Worm (Caenorhabditis elegans) whole organism, mixed stage, embryonic: Measurements from ENCODE around the gene ZK688.7.

ENCODE experiments used
- M03D4.4 ChIP-seq: sonication (generic microtip); optimal IDR thresholded peaks from 2 replicates; lab custom pipeline; 2017; ENCODE audit warnings: mild to moderate bottlenecking, missing genetic modification characterization, missing compliant biosample characterization
- blmp-1 ChIP-seq: fragments of 150-350 bp; optimal IDR thresholded peaks from 2 replicates; lab custom pipeline; 2014; ENCODE audit warnings: missing biosample characterization, missing genetic modification characterization
- ceh-39 ChIP-seq: fragments of 150-350 bp; optimal IDR thresholded peaks from 2 replicates; lab custom pipeline; 2014; ENCODE audit warnings: missing biosample characterization, missing genetic modification characterization
- ceh-43 ChIP-seq: fragments of 200-800 bp; sonication (Bioruptor generic); optimal IDR thresholded peaks from 2 replicates; lab custom pipeline; 2018; ENCODE audit warnings: mild to moderate bottlenecking, missing genetic modification characterization, moderate library complexity, missing compliant biosample characterization
- ceh-83 ChIP-seq: fragments of 200-800 bp; sonication (Bioruptor generic); optimal IDR thresholded peaks from 2 replicates; lab custom pipeline; 2018; ENCODE audit warnings: mild to moderate bottlenecking, missing genetic modification characterization, missing compliant biosample characterization
- cnd-1 ChIP-seq: fragments of 200-800 bp; sonication (Bioruptor generic); optimal IDR thresholded peaks from 2 replicates; lab custom pipeline; 2018; ENCODE audit warnings: mild to moderate bottlenecking, missing genetic modification characterization, missing compliant biosample characterization
- elt-1 ChIP-seq: sonication (generic microtip); optimal IDR thresholded peaks from 2 replicates; lab custom pipeline; 2017; ENCODE audit warnings: missing genetic modification characterization, mild to moderate bottlenecking, missing compliant biosample characterization, antibody characterized with exemption, moderate library complexity, borderline replicate concordance; ENCODE audit not compliant: insufficient read depth
- elt-3 ChIP-seq: fragments of 150-350 bp; optimal IDR thresholded peaks from 2 replicates; lab custom pipeline; 2014; ENCODE audit warnings: missing biosample characterization, missing genetic modification characterization
- flh-1 ChIP-seq: fragments of 200-800 bp; sonication (Bioruptor generic); optimal IDR thresholded peaks from 2 replicates; lab custom pipeline; 2018; ENCODE audit warnings: mild to moderate bottlenecking, missing genetic modification characterization, moderate library complexity, missing compliant biosample characterization
- ham-2 ChIP-seq: fragments of 200-800 bp; sonication (Bioruptor generic); optimal IDR thresholded peaks from 2 replicates; lab custom pipeline; 2018; ENCODE audit warnings: mild to moderate bottlenecking, missing genetic modification characterization, missing compliant biosample characterization
- hlh-1 ChIP-seq: fragments of 150-350 bp; optimal IDR thresholded peaks from 2 replicates; lab custom pipeline; 2014; ENCODE audit warnings: missing biosample characterization, missing genetic modification reagents, missing genetic modification characterization
- lin-13 ChIP-seq: fragments of 150-350 bp; optimal IDR thresholded peaks from 2 replicates; lab custom pipeline; 2014; ENCODE audit warnings: missing biosample characterization, missing genetic modification characterization
- lin-32 ChIP-seq: fragments of 200-800 bp; sonication (Bioruptor generic); optimal IDR thresholded peaks from 2 replicates; lab custom pipeline; 2018; ENCODE audit warnings: mild to moderate bottlenecking, missing genetic modification characterization, missing compliant biosample characterization
- lsy-2 ChIP-seq: fragments of 150-350 bp; optimal IDR thresholded peaks from 2 replicates; lab custom pipeline; 2014; ENCODE audit warnings: missing biosample characterization, missing genetic modification characterization
- mab-5 ChIP-seq: fragments of 150-350 bp; optimal IDR thresholded peaks from 2 replicates; lab custom pipeline; 2014; ENCODE audit warnings: missing biosample characterization, missing genetic modification characterization
- mep-1 ChIP-seq: fragments of 150-350 bp; optimal IDR thresholded peaks from 2 replicates; lab custom pipeline; 2017; ENCODE audit warnings: missing biosample characterization, missing genetic modification reagents, missing genetic modification characterization, inconsistent platforms
- mls-2 ChIP-seq: sonication (generic microtip); optimal IDR thresholded peaks from 2 replicates; lab custom pipeline; 2016; ENCODE audit warnings: mild to moderate bottlenecking, missing genetic modification characterization, moderate library complexity, missing compliant biosample characterization
- nhr-12 ChIP-seq: fragments of 150-350 bp; optimal IDR thresholded peaks from 2 replicates; lab custom pipeline; 2014; ENCODE audit warnings: missing biosample characterization, missing genetic modification characterization
- nhr-237 ChIP-seq: fragments of 150-350 bp; optimal IDR thresholded peaks from 2 replicates; lab custom pipeline; 2014; ENCODE audit warnings: missing biosample characterization, missing genetic modification characterization
- nhr-28 ChIP-seq: fragments of 150-350 bp; optimal IDR thresholded peaks from 2 replicates; lab custom pipeline; 2014; ENCODE audit warnings: missing biosample characterization, missing genetic modification characterization
- nhr-76 ChIP-seq: sonication (generic microtip); optimal IDR thresholded peaks from 2 replicates; lab custom pipeline; 2017; ENCODE audit warnings: missing biosample characterization, missing genetic modification characterization
- pha-4 ChIP-seq: fragments of 150-350 bp; optimal IDR thresholded peaks from 2 replicates; lab custom pipeline; 2018; ENCODE audit warnings: missing biosample characterization, missing genetic modification reagents, missing genetic modification characterization
- sem-2 ChIP-seq: fragments of 200-800 bp; sonication (Bioruptor generic); optimal IDR thresholded peaks from 2 replicates; lab custom pipeline; 2018; ENCODE audit warnings: mild to moderate bottlenecking, missing genetic modification characterization, missing compliant biosample characterization
- snpc-4 ChIP-seq: fragments of 150-350 bp; optimal IDR thresholded peaks from 2 replicates; lab custom pipeline; 2014; ENCODE audit warnings: missing biosample characterization, missing genetic modification characterization
- sptf-1 ChIP-seq: sonication (generic microtip); optimal IDR thresholded peaks from 2 replicates; lab custom pipeline; 2017; ENCODE audit warnings: mild to moderate bottlenecking, missing genetic modification characterization, moderate library complexity, missing compliant biosample characterization
- tbx-8 ChIP-seq: fragments of 200-800 bp; sonication (Bioruptor generic); optimal IDR thresholded peaks from 2 replicates; lab custom pipeline; 2018; ENCODE audit warnings: mild to moderate bottlenecking, missing genetic modification characterization, moderate library complexity, missing compliant biosample characterization
- unc-120 ChIP-seq: sonication (generic microtip); optimal IDR thresholded peaks from 2 replicates; lab custom pipeline; 2017; ENCODE audit warnings: missing genetic modification characterization, missing compliant biosample characterization; ENCODE audit not compliant: poor library complexity, severe bottlenecking
- unc-62 ChIP-seq: fragments of 150-350 bp; optimal IDR thresholded peaks from 2 replicates; lab custom pipeline; 2014; ENCODE audit warnings: missing biosample characterization, missing genetic modification reagents, missing genetic modification characterization
- zip-8 ChIP-seq: fragments of 150-350 bp; optimal IDR thresholded peaks from 2 replicates; lab custom pipeline; 2014; ENCODE audit warnings: missing biosample characterization, missing genetic modification characterization
- ztf-11 ChIP-seq: fragments of 150-350 bp; optimal IDR thresholded peaks from 2 replicates; lab custom pipeline; 2014; ENCODE audit warnings: missing biosample characterization, missing genetic modification characterization

The ZK688.7 gene

DNA sequence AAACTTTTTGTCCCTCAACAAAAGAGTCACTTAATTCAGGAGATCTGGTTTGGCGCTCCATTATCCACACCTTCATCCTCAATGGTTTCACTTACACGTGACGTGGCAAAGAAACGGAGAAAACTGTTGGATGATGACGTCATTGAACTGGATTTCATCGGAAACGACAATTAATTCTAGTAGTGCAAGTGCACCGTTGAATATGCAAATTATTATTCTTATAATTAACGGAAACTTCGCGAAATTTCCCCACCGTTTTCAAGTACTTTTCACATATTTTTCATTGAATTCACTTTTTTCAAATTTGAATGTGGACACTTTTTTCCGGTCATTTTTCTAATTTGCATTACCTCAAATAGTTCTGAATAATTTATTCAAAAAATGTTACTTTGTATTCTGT, 2.2 kb downstream of the ZK688.7 start, which contains the start of gene ZK688.1:
ZK688.1 (plus strand) TSS at position 301 of the 400 bp plus-strand sequence.
- TF ChIP-seq nhr-76 (tag; lab: Kevin White, UChicago) = no peak
- no peak for TF ChIP-seq ceh-43 (GFP tag; lab: Kevin White, UChicago)
- no peak for TF ChIP-seq mls-2 (tag; lab: Kevin White, UChicago)

DNA sequence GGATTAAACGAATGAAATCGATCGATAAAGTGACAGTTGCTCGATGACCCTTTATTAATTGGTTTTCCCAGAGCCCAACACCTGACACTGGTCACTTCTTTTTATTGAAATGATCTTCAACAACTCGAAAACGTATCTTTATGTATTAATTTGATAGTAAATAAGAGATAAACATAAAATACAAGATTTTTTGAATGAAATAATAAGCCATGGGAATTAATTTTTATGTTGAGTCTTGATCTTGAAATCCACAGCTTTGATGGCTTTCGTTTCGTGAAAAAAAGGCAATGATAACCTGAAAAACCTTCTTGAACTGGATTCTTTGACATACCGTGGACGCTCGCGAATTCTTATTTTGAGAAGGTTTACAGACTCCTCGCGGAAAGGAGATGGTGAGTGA, 3.9 kb downstream of the ZK688.7 start, which contains the start of gene pcp-5:
pcp-5 (minus strand) TSS at position 101 of the 400 bp plus-strand sequence.
- TF ChIP-seq ham-2 (GFP tag; lab: Kevin White, UChicago) = no peak
- no peak for TF ChIP-seq mep-1 (tag; lab: Kevin White, UChicago)
- peak; percentile 83 for TF ChIP-seq hlh-1 (tag; lab: Kevin White, UChicago)
- TF ChIP-seq lin-13 = no peak
- TF ChIP-seq elt-3 (tag; lab: Kevin White, UChicago) = no peak
- TF ChIP-seq M03D4.4 = no peak
- TF ChIP-seq unc-62 (GFP tag; lab: Kevin White, UChicago) = peak; percentile 28
- TF ChIP-seq lsy-2 (tag; lab: Kevin White, UChicago) = no peak
- no peak for TF ChIP-seq nhr-28 (tag; lab: Kevin White, UChicago)
- TF ChIP-seq flh-1 (GFP tag; lab: Kevin White, UChicago) = no peak
- no peak for TF ChIP-seq blmp-1
- TF ChIP-seq sem-2 (GFP tag; lab: Kevin White, UChicago) = no peak
- TF ChIP-seq ceh-39 (tag; lab: Kevin White, UChicago) = peak; percentile 45
- TF ChIP-seq pha-4 = no peak

DNA sequence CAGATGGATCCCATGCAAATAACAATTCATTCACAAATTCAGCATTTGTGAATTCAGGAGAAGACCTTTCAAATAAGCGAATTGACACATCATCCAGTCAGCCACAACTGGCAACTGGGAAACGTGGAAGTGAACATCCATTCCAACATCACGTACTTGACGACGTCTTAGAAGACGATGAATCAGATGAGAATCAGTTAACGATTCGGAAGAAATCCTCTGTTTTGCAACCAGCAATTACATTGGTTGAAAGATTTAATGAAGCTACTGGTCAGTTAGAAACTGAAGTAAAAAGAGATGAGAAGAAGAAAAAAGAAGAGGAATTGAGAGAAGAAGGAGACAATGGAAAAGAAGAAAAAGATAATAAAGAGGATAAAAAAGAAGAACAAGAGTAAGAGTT, 8.0 kb downstream of the ZK688.7 start:
- TF ChIP-seq nhr-12 (tag; lab: Kevin White, UChicago) = no peak
- no peak for TF ChIP-seq ceh-83 (GFP tag; lab: Kevin White, UChicago)
- TF ChIP-seq mls-2 (tag; lab: Kevin White, UChicago) = no peak
- TF ChIP-seq ham-2 (GFP tag; lab: Kevin White, UChicago) = no peak
- TF ChIP-seq zip-8 (tag; lab: Kevin White, UChicago) = no peak
- no peak for TF ChIP-seq lin-13
- no peak for TF ChIP-seq ceh-39 (tag; lab: Kevin White, UChicago)
- no peak for TF ChIP-seq unc-120 (tag; lab: Kevin White, UChicago)
- no peak for TF ChIP-seq mab-5 (tag; lab: Kevin White, UChicago)
- no peak for TF ChIP-seq nhr-237 (tag; lab: Kevin White, UChicago)
- TF ChIP-seq sem-2 (GFP tag; lab: Kevin White, UChicago) = no peak
- no peak for TF ChIP-seq snpc-4 (tag; lab: Kevin White, UChicago)
- TF ChIP-seq ztf-11 = no peak
- TF ChIP-seq lin-32 (GFP tag; lab: Kevin White, UChicago) = no peak
- no peak for TF ChIP-seq elt-1 (tag; lab: Kevin White, UChicago)
- TF ChIP-seq nhr-76 (tag; lab: Kevin White, UChicago) = no peak

DNA sequence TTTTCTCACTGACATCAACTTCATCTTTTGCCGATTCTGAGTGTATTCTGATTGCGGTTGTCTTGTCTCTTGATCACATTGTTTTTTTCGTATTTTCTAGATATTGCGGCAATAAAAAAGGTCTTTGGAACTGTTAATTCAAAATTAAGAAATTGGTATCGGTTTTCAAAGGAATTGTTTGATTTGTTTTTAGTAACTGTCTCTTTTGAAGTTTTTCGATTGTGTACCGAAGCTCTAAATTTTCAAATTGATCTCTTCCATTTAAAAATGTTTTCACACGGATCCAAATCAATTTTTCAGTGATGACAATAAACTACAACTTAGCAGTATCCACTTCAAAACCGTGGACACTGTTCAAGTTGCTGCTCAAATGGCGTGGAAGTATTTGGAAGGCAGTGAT, 10.7 kb downstream of the ZK688.7 start, which contains the start of gene best-24:
best-24 (plus strand) TSS at position 301 of the 400 bp plus-strand sequence.
- no peak for TF ChIP-seq unc-62 (GFP tag; lab: Kevin White, UChicago)
- no peak for TF ChIP-seq lsy-2 (tag; lab: Kevin White, UChicago)
- no peak for TF ChIP-seq ham-2 (GFP tag; lab: Kevin White, UChicago)
- no peak for TF ChIP-seq zip-8 (tag; lab: Kevin White, UChicago)
- TF ChIP-seq pha-4 = no peak
- no peak for TF ChIP-seq cnd-1 (tag; lab: Kevin White, UChicago)
- TF ChIP-seq elt-1 (tag; lab: Kevin White, UChicago) = no peak
- TF ChIP-seq nhr-237 (tag; lab: Kevin White, UChicago) = no peak

DNA sequence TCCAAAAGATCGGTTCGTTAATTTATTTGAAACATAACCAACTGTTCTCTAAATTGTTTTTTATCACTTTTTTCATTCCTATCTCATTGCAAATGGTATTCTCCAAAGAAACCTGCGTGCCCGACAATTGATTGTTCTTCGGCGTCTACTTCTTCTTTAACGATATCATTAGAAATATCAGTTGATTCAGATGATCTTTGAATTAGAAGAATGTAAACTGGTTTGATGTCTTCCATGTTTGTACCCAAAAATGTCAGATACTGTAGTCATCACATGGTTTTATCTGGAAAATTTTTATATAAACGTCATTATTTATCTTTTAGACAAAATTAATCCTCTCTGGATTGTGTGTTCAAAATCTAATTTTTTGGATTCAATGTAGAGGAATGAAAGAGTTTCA, 13.7 kb downstream of the ZK688.7 start:
- no peak for TF ChIP-seq zip-8 (tag; lab: Kevin White, UChicago)
- no peak for TF ChIP-seq flh-1 (GFP tag; lab: Kevin White, UChicago)
- no peak for TF ChIP-seq unc-62 (GFP tag; lab: Kevin White, UChicago)
- TF ChIP-seq ceh-39 (tag; lab: Kevin White, UChicago) = no peak
- TF ChIP-seq lin-13 = no peak
- no peak for TF ChIP-seq sem-2 (GFP tag; lab: Kevin White, UChicago)
- no peak for TF ChIP-seq elt-1 (tag; lab: Kevin White, UChicago)

DNA sequence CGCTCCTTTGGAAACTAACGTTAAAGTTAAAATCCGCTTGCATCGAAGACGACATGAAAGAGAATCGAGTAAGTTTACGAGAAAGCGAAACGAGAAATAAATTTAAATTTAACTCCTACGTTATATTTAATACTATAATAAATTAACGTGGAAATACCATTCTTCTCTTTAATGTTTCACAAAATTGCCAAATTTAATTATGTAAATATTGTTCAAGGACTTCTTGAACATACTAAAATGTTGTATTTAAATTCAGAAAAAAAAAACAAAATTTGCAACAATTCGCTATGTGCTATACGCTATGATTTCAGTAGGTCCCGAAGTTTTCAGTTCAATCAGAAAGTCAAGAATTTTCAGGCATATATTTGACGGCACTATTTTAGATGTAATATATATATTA, 14.5 kb downstream of the ZK688.7 start, which contains the start of gene ZK688.10:
ZK688.10 (minus strand) TSS at position 101 of the 400 bp plus-strand sequence.
- TF ChIP-seq elt-1 (tag; lab: Kevin White, UChicago) (no peak), sptf-1 (tag; lab: Kevin White, UChicago) (no peak), nhr-28 (tag; lab: Kevin White, UChicago) (no peak), elt-3 (tag; lab: Kevin White, UChicago) (no peak), tbx-8 (GFP tag; lab: Kevin White, UChicago) (no peak), blmp-1 (no peak), nhr-76 (tag; lab: Kevin White, UChicago) (no peak), ham-2 (GFP tag; lab: Kevin White, UChicago) (no peak), ceh-83 (GFP tag; lab: Kevin White, UChicago) (no peak)
